Fruit fly (Drosophila melanogaster): Measurements from ENCODE around the gene tey.

Gene tey

DNA sequence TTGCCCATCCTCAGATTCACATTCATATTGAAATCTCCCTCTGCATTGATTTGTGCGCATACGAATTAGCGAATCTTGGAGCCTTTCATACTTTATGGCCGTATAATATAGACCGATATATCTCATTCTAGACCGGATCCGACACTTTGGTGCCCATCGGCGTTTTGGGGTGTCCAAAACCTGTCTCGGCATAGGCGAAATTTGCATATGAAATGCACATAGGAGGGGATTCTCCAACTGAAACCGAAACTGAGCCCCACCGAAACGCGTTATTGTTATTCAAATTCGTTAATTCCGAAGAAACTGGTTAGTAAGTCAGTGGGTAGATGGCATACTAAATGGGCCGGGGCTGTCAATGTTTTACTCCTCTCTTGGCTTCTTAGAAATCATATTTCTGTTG lies 36.6 kb upstream of the tey start (continued):
- no peak for TF ChIP-seq esg (GFP tag; conservative IDR thresholded peaks at IDR 0.05)
- TF ChIP-seq chinmo (GFP tag; IDR thresholded peaks at IDR 0.05; ENCODE audit: partially characterized antibody), result peak; percentile 81
- TF ChIP-seq lilli (GFP tag; optimal IDR thresholded peaks at IDR 0.05), result no peak
- TF ChIP-seq CG7372 (GFP tag; IDR thresholded peaks at IDR 0.05), result no peak
- TF ChIP-seq CG31224 (GFP tag; IDR thresholded peaks at IDR 0.05), result no peak
- no peak for TF ChIP-seq chif (GFP tag; optimal IDR thresholded peaks at IDR 0.05)
- TF ChIP-seq CG42726 (GFP tag; IDR thresholded peaks at IDR 0.05; ENCODE audit: partially characterized antibody), result no peak
- no peak for TF ChIP-seq zfh2 (GFP tag; optimal IDR thresholded peaks at IDR 0.05)
- TF ChIP-seq CG13123 (GFP tag; optimal IDR thresholded peaks at IDR 0.05), result no peak
- TF ChIP-seq CG10543 (GFP tag; optimal IDR thresholded peaks at IDR 0.05), result peak; percentile 3
- no peak for TF ChIP-seq CG8281 (tag; optimal IDR thresholded peaks at IDR 0.05)
- TF ChIP-seq CG16779 (GFP tag; IDR thresholded peaks at IDR 0.05), result no peak
- peak; percentile 3 for TF ChIP-seq kni (GFP tag; optimal IDR thresholded peaks at IDR 0.05)
- TF ChIP-seq Hey (tag; optimal IDR thresholded peaks at IDR 0.05), result no peak
- no peak for TF ChIP-seq Adf1 (GFP tag; IDR thresholded peaks at IDR 0.05)
- no peak for TF ChIP-seq D19A (tag; optimal IDR thresholded peaks at IDR 0.05)
- TF ChIP-seq CG14441 (GFP tag; IDR thresholded peaks at IDR 0.05), result no peak
- no peak for TF ChIP-seq Dfd (GFP tag; optimal IDR thresholded peaks at IDR 0.05)

DNA sequence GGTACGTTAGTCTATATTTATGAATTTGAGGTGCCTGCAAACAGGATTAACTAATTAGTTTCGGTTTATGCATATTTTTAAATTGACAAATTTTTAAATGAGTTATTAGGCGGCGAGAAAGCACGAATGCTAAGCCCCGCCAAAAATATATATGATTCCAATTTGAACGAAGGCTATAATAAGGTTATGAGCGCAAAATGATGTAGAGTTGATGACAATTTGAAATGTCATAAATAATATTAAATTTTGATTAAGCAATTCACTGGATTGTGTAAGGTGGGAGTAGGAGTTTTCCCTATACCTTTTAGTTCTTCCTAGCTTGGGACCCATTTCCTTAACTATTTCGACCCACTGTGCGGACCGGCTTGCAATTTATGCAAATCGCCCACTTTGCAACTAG lies 35.7 kb upstream of the tey start:
- TF ChIP-seq Dref (GFP tag; IDR thresholded peaks at IDR 0.05), result no peak
- no peak for TF ChIP-seq Scr (GFP tag; IDR thresholded peaks at IDR 0.05; ENCODE audit: partially characterized antibody)
- no peak for TF ChIP-seq z (GFP tag; IDR thresholded peaks at IDR 0.05)
- TF ChIP-seq B-H2 (GFP tag; optimal IDR thresholded peaks at IDR 0.05), result no peak
- no peak for TF ChIP-seq CG14667 (GFP tag; IDR thresholded peaks at IDR 0.05)
- no peak for TF ChIP-seq Ravus (GFP tag; IDR thresholded peaks at IDR 0.05)
- peak; percentile 39; the same call in 1 of the 3 replicates for TF ChIP-seq dysf (GFP tag; IDR thresholded peaks at IDR 0.05)
- no peak for TF ChIP-seq CG31224 (GFP tag; IDR thresholded peaks at IDR 0.05)
- TF ChIP-seq prd (optimal IDR thresholded peaks at IDR 0.05), result no peak
- TF ChIP-seq prd (GFP tag; IDR thresholded peaks at IDR 0.05), result 0 out of 3 replicates have a peak, but pooled peaks have one; percentile 9
- TF ChIP-seq jumu (GFP tag; optimal IDR thresholded peaks at IDR 0.05), result no peak
- 0 out of 2 replicates have a peak, but pooled peaks have one; percentile 21 for TF ChIP-seq CG6689 (GFP tag; IDR thresholded peaks at IDR 0.05)
- TF ChIP-seq Eip74EF (GFP tag; optimal IDR thresholded peaks at IDR 0.05), result no peak
- TF ChIP-seq gcm (GFP tag; optimal IDR thresholded peaks at IDR 0.05), result no peak
- peak; percentile 33 for TF ChIP-seq dmrt99B (tag; optimal IDR thresholded peaks at IDR 0.05)
- no peak for TF ChIP-seq CG6254 (GFP tag; optimal IDR thresholded peaks at IDR 0.05)
- 0 out of 2 replicates have a peak, but pooled peaks have one; percentile 18 for TF ChIP-seq CG31441 (GFP tag; IDR thresholded peaks at IDR 0.05)
- TF ChIP-seq NC2β (GFP tag; optimal IDR thresholded peaks at IDR 0.05), result no peak
- TF ChIP-seq CG18764 (GFP tag; optimal IDR thresholded peaks at IDR 0.05), result no peak
- TF ChIP-seq CG1529 (GFP tag; optimal IDR thresholded peaks at IDR 0.05), result no peak
- TF ChIP-seq dimm (GFP tag; IDR thresholded peaks at IDR 0.05), result no peak
- TF ChIP-seq aop (GFP tag; IDR thresholded peaks at IDR 0.05), result no peak
- TF ChIP-seq Mes4 (GFP tag; optimal IDR thresholded peaks at IDR 0.05), result no peak
- TF ChIP-seq HLH3B (GFP tag; IDR thresholded peaks at IDR 0.05), result 0 out of 2 replicates have a peak, but pooled peaks have one; percentile 16
- TF ChIP-seq mld (GFP tag; IDR thresholded peaks at IDR 0.05; ENCODE audit: partially characterized antibody), result no peak
- no peak for TF ChIP-seq tgo (GFP tag; IDR thresholded peaks at IDR 0.05)
- no peak for TF ChIP-seq Ada2b (GFP tag; IDR thresholded peaks at IDR 0.05)
- TF ChIP-seq unc-4 (GFP tag; IDR thresholded peaks at IDR 0.05; ENCODE audit: partially characterized antibody), result no peak
- no peak for TF ChIP-seq sisA (GFP tag; IDR thresholded peaks at IDR 0.05)
- TF ChIP-seq rib (GFP tag; IDR thresholded peaks at IDR 0.05), result no peak
- peak; percentile 68 for TF ChIP-seq Drgx (GFP tag; IDR thresholded peaks at IDR 0.05)
- TF ChIP-seq CG12219 (GFP tag; optimal IDR thresholded peaks at IDR 0.05), result no peak
- no peak for TF ChIP-seq gcm2 (GFP tag; optimal IDR thresholded peaks at IDR 0.05)
- TF ChIP-seq NK7.1 (GFP tag; optimal IDR thresholded peaks at IDR 0.05), result no peak
- TF ChIP-seq CG14860 (GFP tag; IDR thresholded peaks at IDR 0.05; ENCODE audit: partially characterized antibody), result no peak
